Fruit fly (Drosophila melanogaster) whole organism, adult: ENCODE results near the gene CtsF.

Experiments
- CG11617 ChIP-seq: fragments of 200-800 bp; sonication (Bioruptor generic); optimal IDR thresholded peaks from 2 replicates; lab custom pipeline; 2017; ENCODE audit warnings: mild to moderate bottlenecking, missing biosample characterization, missing genetic modification reagents, missing genetic modification characterization
- CG14711 ChIP-seq: fragments of 200-800 bp; sonication (Bioruptor generic); optimal IDR thresholded peaks from 2 replicates; lab custom pipeline; 2018; ENCODE audit warnings: missing biosample characterization, mild to moderate bottlenecking, missing genetic modification characterization, moderate library complexity
- CG1620 ChIP-seq: fragments of 200-800 bp; sonication (Bioruptor generic); optimal IDR thresholded peaks from 2 replicates; lab custom pipeline; 2016; ENCODE audit warnings: missing biosample characterization, missing genetic modification characterization
- CG7045 ChIP-seq: fragments of 200-800 bp; sonication (Bioruptor generic); optimal IDR thresholded peaks from 2 replicates; lab custom pipeline; 2017; ENCODE audit warnings: missing biosample characterization, mild to moderate bottlenecking, missing genetic modification characterization
- CG7101 ChIP-seq: fragments of 200-800 bp; sonication (Bioruptor generic); optimal IDR thresholded peaks from 2 replicates; lab custom pipeline; 2018; ENCODE audit warnings: missing biosample characterization, mild to moderate bottlenecking, missing genetic modification characterization, moderate library complexity
- Hr96 ChIP-seq: fragments of 200-800 bp; sonication (Bioruptor generic); optimal IDR thresholded peaks from 2 replicates; lab custom pipeline; 2016; ENCODE audit warnings: missing biosample characterization, missing genetic modification characterization
- Mnt ChIP-seq: fragments of 200-800 bp; sonication (Bioruptor generic); optimal IDR thresholded peaks from 2 replicates; lab custom pipeline; 2016; ENCODE audit warnings: missing biosample characterization, mild to moderate bottlenecking, missing genetic modification characterization
- cnc ChIP-seq, 2 experiments: fragments of >200 bp; optimal IDR thresholded peaks; 2 replicates each; lab custom pipeline; 2017
- kay ChIP-seq: fragments of 200-800 bp; sonication (Bioruptor generic); peaks from one replicate; lab custom pipeline; 2016; ENCODE audit warnings: missing biosample characterization, missing genetic modification characterization, borderline replicate concordance
- ovo ChIP-seq: fragments of 200-800 bp; sonication (Bioruptor generic); optimal IDR thresholded peaks from 2 replicates; lab custom pipeline; 2016; ENCODE audit warnings: missing biosample characterization, missing genetic modification characterization

DNA sequence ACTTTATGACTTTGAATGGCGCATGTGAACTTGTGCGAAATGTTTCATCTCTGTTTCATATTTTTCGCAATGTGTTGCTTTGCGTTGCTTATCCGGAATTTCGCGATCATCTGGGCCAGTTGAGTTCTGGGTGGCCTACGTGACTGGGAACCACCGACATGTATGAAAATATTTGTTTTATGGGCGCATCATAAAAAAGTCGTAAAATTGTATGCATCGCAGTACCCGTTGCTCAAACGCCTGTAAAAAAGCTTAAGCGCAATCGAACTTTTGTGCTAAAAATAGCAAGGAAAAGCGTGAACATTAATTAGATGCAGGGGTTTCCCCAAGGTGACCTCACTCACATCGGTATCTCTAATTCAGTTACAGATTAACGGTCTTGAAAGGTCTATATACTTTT, 14.7 kb upstream of the CtsF start:
- TF ChIP-seq cnc (optimal IDR thresholded peaks at IDR 0.05; lab: Kevin White, UChicago) (no peak), CG14711 (no peak), kay (GFP tag; lab: Kevin White, UChicago) (no peak), Hr96 (GFP tag; lab: Kevin White, UChicago) (no peak), Mnt (no peak), CG7045 (no peak), ovo (no peak), CG1620 (no peak), CG11617 (GFP tag; lab: Kevin White, UChicago) (no peak), CG7101 (tag; lab: Kevin White, UChicago) (no peak)
